Fruit fly (Drosophila melanogaster): ENCODE data around the gene CG6908.

Gene CG6908

dm6 chr3R:11689900-11690299 is at the start of gene CG6908:
CG6908 (minus strand) TSS chr3R:11690051.
- TF ChIP-seq pan (optimal IDR thresholded peaks at IDR 0.05): no peak
- no peak for TF ChIP-seq usp (GFP tag; optimal IDR thresholded peaks at IDR 0.05)
- TF ChIP-seq Dll (optimal IDR thresholded peaks at IDR 0.05): no peak
- TF ChIP-seq psq (optimal IDR thresholded peaks at IDR 0.05): no peak
- no peak for TF ChIP-seq EcR (GFP tag; optimal IDR thresholded peaks at IDR 0.05)
- no peak for TF ChIP-seq CG8478 (optimal IDR thresholded peaks at IDR 0.05)

dm6 chr3R:11735337-11735736 is 45.5 kb upstream of the CG6908 start, which contains the start of gene CG14721:
CG14721 (plus strand) TSS chr3R:11735447.
- TF ChIP-seq EcR (GFP tag; optimal IDR thresholded peaks at IDR 0.05) (no peak), pan (optimal IDR thresholded peaks at IDR 0.05) (no peak), CG8478 (optimal IDR thresholded peaks at IDR 0.05) (no peak), usp (GFP tag; optimal IDR thresholded peaks at IDR 0.05) (no peak), Dll (optimal IDR thresholded peaks at IDR 0.05) (no peak), psq (optimal IDR thresholded peaks at IDR 0.05) (no peak)

- no peak for TF ChIP-seq pan (optimal IDR thresholded peaks at IDR 0.05)
- no peak for TF ChIP-seq CG8478 (optimal IDR thresholded peaks at IDR 0.05)
- no peak for TF ChIP-seq psq (optimal IDR thresholded peaks at IDR 0.05)
- TF ChIP-seq usp (GFP tag; optimal IDR thresholded peaks at IDR 0.05): no peak
- no peak for TF ChIP-seq Dll (optimal IDR thresholded peaks at IDR 0.05)
- no peak for TF ChIP-seq EcR (GFP tag; optimal IDR thresholded peaks at IDR 0.05)
Observed at dm6 chr3R:11721593-11721992, 31.7 kb upstream of the CG6908 start, which contains the start of gene CG12594. CG12594 (plus strand) TSS chr3R:11721734.

dm6 chr3R:11711376-11711775 is 21.5 kb upstream of the CG6908 start, which contains the start of gene CG14720:
CG14720 (plus strand) TSS chr3R:11711676.
- TF ChIP-seq CG8478 (optimal IDR thresholded peaks at IDR 0.05) (no peak), pan (optimal IDR thresholded peaks at IDR 0.05) (no peak), EcR (GFP tag; optimal IDR thresholded peaks at IDR 0.05) (no peak), psq (optimal IDR thresholded peaks at IDR 0.05) (no peak), usp (GFP tag; optimal IDR thresholded peaks at IDR 0.05) (no peak), Dll (optimal IDR thresholded peaks at IDR 0.05) (no peak)

dm6 chr3R:11703730-11704129 is 13.9 kb upstream of the CG6908 start, which contains the start of gene I-t:
I-t (plus strand) TSS chr3R:11704030.
- TF ChIP-seq CG8478 (optimal IDR thresholded peaks at IDR 0.05): no peak
- no peak for TF ChIP-seq Dll (optimal IDR thresholded peaks at IDR 0.05)
- TF ChIP-seq pan (optimal IDR thresholded peaks at IDR 0.05): no peak
- no peak for TF ChIP-seq usp (GFP tag; optimal IDR thresholded peaks at IDR 0.05)
- TF ChIP-seq psq (optimal IDR thresholded peaks at IDR 0.05): no peak
- TF ChIP-seq EcR (GFP tag; optimal IDR thresholded peaks at IDR 0.05): no peak

dm6 chr3R:11700314-11700713 is 10.5 kb upstream of the CG6908 start, which contains the start of gene CG14718:
CG14718 (plus strand) TSS chr3R:11700614.
- TF ChIP-seq Dll (optimal IDR thresholded peaks at IDR 0.05) (no peak), pan (optimal IDR thresholded peaks at IDR 0.05) (no peak), psq (optimal IDR thresholded peaks at IDR 0.05) (no peak), usp (GFP tag; optimal IDR thresholded peaks at IDR 0.05) (no peak), EcR (GFP tag; optimal IDR thresholded peaks at IDR 0.05) (no peak), CG8478 (optimal IDR thresholded peaks at IDR 0.05) (no peak)

dm6 chr3R:11696209-11696608 is 6.4 kb upstream of the CG6908 start, which contains the start of gene CG14717:
CG14717 (plus strand) TSS chr3R:11696509.
- TF ChIP-seq EcR (GFP tag; optimal IDR thresholded peaks at IDR 0.05): no peak
- no peak for TF ChIP-seq Dll (optimal IDR thresholded peaks at IDR 0.05)
- TF ChIP-seq psq (optimal IDR thresholded peaks at IDR 0.05): no peak
- no peak for TF ChIP-seq usp (GFP tag; optimal IDR thresholded peaks at IDR 0.05)
- no peak for TF ChIP-seq pan (optimal IDR thresholded peaks at IDR 0.05)
- no peak for TF ChIP-seq CG8478 (optimal IDR thresholded peaks at IDR 0.05)

dm6 chr3R:11694311-11695305 is 4.8 kb upstream of the CG6908 start, which contains the start of gene Fer3:
Fer3 (minus strand) TSS chr3R:11694311.
- TF ChIP-seq Dll (optimal IDR thresholded peaks at IDR 0.05) (no peak), usp (GFP tag; optimal IDR thresholded peaks at IDR 0.05) (no peak), pan (optimal IDR thresholded peaks at IDR 0.05) (no peak), psq (optimal IDR thresholded peaks at IDR 0.05) (no peak), EcR (GFP tag; optimal IDR thresholded peaks at IDR 0.05) (no peak), CG8478 (optimal IDR thresholded peaks at IDR 0.05) (no peak)

- TF ChIP-seq usp (GFP tag; optimal IDR thresholded peaks at IDR 0.05): no peak
- no peak for TF ChIP-seq EcR (GFP tag; optimal IDR thresholded peaks at IDR 0.05)
- TF ChIP-seq psq (optimal IDR thresholded peaks at IDR 0.05): no peak
- no peak for TF ChIP-seq pan (optimal IDR thresholded peaks at IDR 0.05)
- no peak for TF ChIP-seq CG8478 (optimal IDR thresholded peaks at IDR 0.05)
- TF ChIP-seq Dll (optimal IDR thresholded peaks at IDR 0.05): no peak
Observed at dm6 chr3R:11692504-11692903, 2.7 kb upstream of the CG6908 start.

- TF ChIP-seq usp (GFP tag; optimal IDR thresholded peaks at IDR 0.05) (no peak), EcR (GFP tag; optimal IDR thresholded peaks at IDR 0.05) (no peak), pan (optimal IDR thresholded peaks at IDR 0.05) (no peak), CG8478 (optimal IDR thresholded peaks at IDR 0.05) (no peak), Dll (optimal IDR thresholded peaks at IDR 0.05) (no peak), psq (optimal IDR thresholded peaks at IDR 0.05) (no peak)
Observed at dm6 chr3R:11691747-11692146, 1.9 kb upstream of the CG6908 start, which contains the start of gene CG18765. CG18765 (minus strand) TSS chr3R:11691799.

dm6 chr3R:11690857-11691471 is 1.1 kb upstream of the CG6908 start:
- no peak for TF ChIP-seq psq (optimal IDR thresholded peaks at IDR 0.05)
- no peak for TF ChIP-seq pan (optimal IDR thresholded peaks at IDR 0.05)
- no peak for TF ChIP-seq CG8478 (optimal IDR thresholded peaks at IDR 0.05)
- no peak for TF ChIP-seq usp (GFP tag; optimal IDR thresholded peaks at IDR 0.05)
- TF ChIP-seq EcR (GFP tag; optimal IDR thresholded peaks at IDR 0.05): no peak
- no peak for TF ChIP-seq Dll (optimal IDR thresholded peaks at IDR 0.05)

All from whole organism.